Fruit fly (Drosophila melanogaster) whole organism, prepupa: Measurements from ENCODE around the gene CG8064.
A peak's percentile ranks its signal among the peaks of the same experiment; 100 is the strongest.

ENCODE experiments used
- Blimp-1 ChIP-seq: fragments of 200-800 bp; sonication (Bioruptor generic); optimal IDR thresholded peaks from 3 replicates; lab custom pipeline; 2017; ENCODE audit warnings: missing biosample characterization, missing genetic modification characterization, mild to moderate bottlenecking, moderate library complexity, missing genetic modification reagents
- CG10631 ChIP-seq: fragments of 200-800 bp; sonication (Bioruptor generic); optimal IDR thresholded peaks from 2 replicates; lab custom pipeline; 2016; ENCODE audit warnings: missing biosample characterization, missing genetic modification characterization
- CG10669 ChIP-seq: fragments of 200-800 bp; sonication (Bioruptor generic); optimal IDR thresholded peaks from 3 replicates; lab custom pipeline; 2018; ENCODE audit warnings: missing biosample characterization, mild to moderate bottlenecking, missing genetic modification characterization, moderate library complexity
- CG11294 ChIP-seq: fragments of 200-800 bp; sonication (Bioruptor generic); IDR thresholded peaks from 2 replicates; pipeline ENCODE4 v1.3.6; 2022; ENCODE audit warnings: missing biosample characterization, missing genetic modification characterization
- CG11762 ChIP-seq: fragments of 200-800 bp; sonication (Bioruptor generic); optimal IDR thresholded peaks from 3 replicates; lab custom pipeline; 2016; ENCODE audit warnings: missing biosample characterization, missing genetic modification characterization; ENCODE audit not compliant: insufficient read depth
- CG11902 ChIP-seq: fragments of 200-800 bp; sonication (Bioruptor generic); optimal IDR thresholded peaks from 3 replicates; lab custom pipeline; 2016; ENCODE audit warnings: missing biosample characterization, missing genetic modification characterization
- CG15336 ChIP-seq: fragments of 200-800 bp; sonication (Bioruptor generic); IDR thresholded peaks from 2 replicates; pipeline ENCODE4 v1.3.6; 2022; ENCODE audit warnings: missing biosample characterization, missing genetic modification characterization
- CG1621 ChIP-seq: fragments of 200-800 bp; sonication (Bioruptor generic); optimal IDR thresholded peaks from 3 replicates; lab custom pipeline; 2018; ENCODE audit warnings: missing biosample characterization, mild to moderate bottlenecking, missing genetic modification characterization
- CG16779 ChIP-seq: fragments of 200-800 bp; sonication (Bioruptor generic); optimal IDR thresholded peaks from 3 replicates; lab custom pipeline; 2017; ENCODE audit warnings: missing biosample characterization, mild to moderate bottlenecking, missing genetic modification characterization
- CG3032 ChIP-seq: fragments of 200-800 bp; optimal IDR thresholded peaks from 2 replicates; lab custom pipeline; 2019; ENCODE audit warnings: missing biosample characterization, mild to moderate bottlenecking, missing genetic modification characterization, moderate library complexity
- CG31627 ChIP-seq: fragments of 200-800 bp; sonication (Bioruptor generic); optimal IDR thresholded peaks from 3 replicates; lab custom pipeline; 2016; ENCODE audit warnings: missing biosample characterization, missing genetic modification characterization
- CG32006 ChIP-seq: fragments of 200-800 bp; sonication (Bioruptor generic); optimal IDR thresholded peaks from 3 replicates; lab custom pipeline; 2017; ENCODE audit warnings: missing biosample characterization, mild to moderate bottlenecking, missing genetic modification characterization
- CG34406 ChIP-seq: fragments of 200-800 bp; sonication (Bioruptor generic); optimal IDR thresholded peaks from 3 replicates; lab custom pipeline; 2016; ENCODE audit warnings: missing biosample characterization, missing genetic modification characterization
- CG4318 ChIP-seq: fragments of 200-800 bp; sonication (Bioruptor generic); optimal IDR thresholded peaks from 3 replicates; lab custom pipeline; 2017; ENCODE audit warnings: missing biosample characterization, mild to moderate bottlenecking, missing genetic modification characterization
- CG6163 ChIP-seq: fragments of 200-800 bp; sonication (Bioruptor generic); IDR thresholded peaks from 3 replicates; pipeline ENCODE4 v1.3.6; 2022; ENCODE audit warnings: missing biosample characterization, missing genetic modification characterization
- CG6276 ChIP-seq: fragments of 200-800 bp; sonication (Bioruptor generic); optimal IDR thresholded peaks from 2 replicates; lab custom pipeline; 2017; ENCODE audit warnings: missing biosample characterization, mild to moderate bottlenecking, missing genetic modification characterization
- CG6792 ChIP-seq: fragments of 200-800 bp; sonication (Bioruptor generic); optimal IDR thresholded peaks from 3 replicates; lab custom pipeline; 2016; ENCODE audit warnings: missing biosample characterization, missing genetic modification characterization
- CG6808 ChIP-seq: fragments of 200-800 bp; sonication (Bioruptor generic); optimal IDR thresholded peaks from 3 replicates; lab custom pipeline; 2017; ENCODE audit warnings: missing biosample characterization, missing genetic modification characterization, mild to moderate bottlenecking, moderate library complexity, missing genetic modification reagents
- CG7368 ChIP-seq: fragments of 200-800 bp; sonication (Bioruptor generic); optimal IDR thresholded peaks from 3 replicates; lab custom pipeline; 2016; ENCODE audit warnings: missing biosample characterization, missing genetic modification characterization
- CG8119 ChIP-seq: fragments of 200-800 bp; sonication (Bioruptor generic); IDR thresholded peaks from 3 replicates; pipeline ENCODE4 v1.3.6; 2022; ENCODE audit warnings: missing biosample characterization, missing genetic modification characterization
- CG8319 ChIP-seq: fragments of 200-800 bp; sonication (Bioruptor generic); optimal IDR thresholded peaks from 3 replicates; lab custom pipeline; 2016; ENCODE audit warnings: missing biosample characterization, missing genetic modification characterization
- CG8632 ChIP-seq: fragments of 200-800 bp; sonication (Bioruptor generic); optimal IDR thresholded peaks from 3 replicates; lab custom pipeline; 2016; ENCODE audit warnings: missing biosample characterization, missing genetic modification characterization
- Eip75B ChIP-seq: fragments of 200-800 bp; sonication (Bioruptor generic); optimal IDR thresholded peaks from 3 replicates; lab custom pipeline; 2016; ENCODE audit warnings: missing biosample characterization, missing genetic modification characterization
- Eip78C ChIP-seq: fragments of 200-800 bp; sonication (Bioruptor generic); peaks from one replicate; lab custom pipeline; 2016; ENCODE audit warnings: missing biosample characterization, missing genetic modification characterization
- Eip93F ChIP-seq: fragments of 200-800 bp; sonication (Bioruptor generic); optimal IDR thresholded peaks from 2 replicates; lab custom pipeline; 2016; ENCODE audit warnings: missing biosample characterization, mild to moderate bottlenecking, missing genetic modification characterization
- Ets21C ChIP-seq: fragments of 200-800 bp; sonication (Bioruptor generic); optimal IDR thresholded peaks from 3 replicates; lab custom pipeline; 2016; ENCODE audit warnings: missing biosample characterization, missing genetic modification characterization
- Ets96B ChIP-seq: fragments of 200-800 bp; optimal IDR thresholded peaks from 2 replicates; lab custom pipeline; 2019; ENCODE audit warnings: missing biosample characterization, mild to moderate bottlenecking, missing genetic modification characterization, moderate library complexity
- Gug ChIP-seq: fragments of 200-800 bp; sonication (Bioruptor generic); IDR thresholded peaks from 2 replicates; pipeline ENCODE4 v1.3.6; 2022; ENCODE audit warnings: missing biosample characterization, missing genetic modification characterization
- Hr38 ChIP-seq: sonication (Bioruptor generic); optimal IDR thresholded peaks from 2 replicates; lab custom pipeline; 2016; ENCODE audit warnings: missing biosample characterization, missing genetic modification characterization
- Hr39 ChIP-seq: fragments of 200-800 bp; sonication (Bioruptor generic); optimal IDR thresholded peaks from 2 replicates; lab custom pipeline; 2016; ENCODE audit warnings: missing biosample characterization, missing genetic modification characterization
- Hr4 ChIP-seq: fragments of 200-800 bp; sonication (Bioruptor generic); optimal IDR thresholded peaks from 3 replicates; lab custom pipeline; 2016; ENCODE audit warnings: missing biosample characterization, missing genetic modification characterization
- Lpt ChIP-seq: fragments of 200-800 bp; sonication (Bioruptor generic); optimal IDR thresholded peaks from 3 replicates; lab custom pipeline; 2016; ENCODE audit warnings: missing biosample characterization, missing genetic modification characterization
- Met ChIP-seq: fragments of 200-800 bp; sonication (Bioruptor generic); optimal IDR thresholded peaks from 3 replicates; lab custom pipeline; 2016; ENCODE audit warnings: missing biosample characterization, missing genetic modification characterization
- OdsH ChIP-seq: fragments of 200-800 bp; sonication (Bioruptor generic); optimal IDR thresholded peaks from 3 replicates; lab custom pipeline; 2016; ENCODE audit warnings: missing biosample characterization, missing genetic modification characterization
- Smox ChIP-seq: fragments of 200-800 bp; sonication (Bioruptor generic); optimal IDR thresholded peaks from 3 replicates; lab custom pipeline; 2016; ENCODE audit warnings: missing biosample characterization, missing genetic modification characterization
- Sox102F ChIP-seq: fragments of 200-800 bp; sonication (Bioruptor generic); optimal IDR thresholded peaks from 2 replicates; lab custom pipeline; 2016; ENCODE audit warnings: missing biosample characterization, mild to moderate bottlenecking, missing genetic modification characterization
- Sox14 ChIP-seq: fragments of 200-800 bp; sonication (Bioruptor generic); optimal IDR thresholded peaks from 3 replicates; lab custom pipeline; 2016; ENCODE audit warnings: missing biosample characterization, missing genetic modification characterization
- Sox15 ChIP-seq: fragments of 200-800 bp; sonication (Bioruptor generic); optimal IDR thresholded peaks from 3 replicates; lab custom pipeline; 2016; ENCODE audit warnings: missing biosample characterization, missing genetic modification characterization
- acj6 ChIP-seq: fragments of 200-800 bp; sonication (Bioruptor generic); optimal IDR thresholded peaks from 3 replicates; lab custom pipeline; 2016; ENCODE audit warnings: missing biosample characterization, missing genetic modification characterization
- cyc ChIP-seq: fragments of 200-800 bp; sonication (Bioruptor generic); optimal IDR thresholded peaks from 3 replicates; lab custom pipeline; 2016; ENCODE audit warnings: missing biosample characterization, missing genetic modification characterization
- eg ChIP-seq: fragments of 200-800 bp; sonication (Bioruptor generic); IDR thresholded peaks from 3 replicates; pipeline ENCODE4 v1.3.6; 2022; ENCODE audit warnings: missing biosample characterization, missing genetic modification characterization
- esn ChIP-seq: fragments of 200-800 bp; sonication (Bioruptor generic); optimal IDR thresholded peaks from 2 replicates; lab custom pipeline; 2016; ENCODE audit warnings: missing biosample characterization, mild to moderate bottlenecking, missing genetic modification characterization, moderate library complexity
- fd59A ChIP-seq: fragments of 200-800 bp; sonication (Bioruptor generic); optimal IDR thresholded peaks from 2 replicates; lab custom pipeline; 2017; ENCODE audit warnings: missing biosample characterization, mild to moderate bottlenecking, missing genetic modification characterization, missing genetic modification reagents
- fkh ChIP-seq: fragments of 200-800 bp; sonication (Bioruptor generic); optimal IDR thresholded peaks from 3 replicates; lab custom pipeline; 2017; ENCODE audit warnings: missing biosample characterization, mild to moderate bottlenecking, missing genetic modification characterization, moderate library complexity
- lz ChIP-seq: fragments of 200-800 bp; sonication (Bioruptor generic); optimal IDR thresholded peaks from 3 replicates; lab custom pipeline; 2016; ENCODE audit warnings: missing biosample characterization, missing genetic modification characterization
- net ChIP-seq: fragments of 200-800 bp; sonication (Bioruptor generic); optimal IDR thresholded peaks from 3 replicates; lab custom pipeline; 2016; ENCODE audit warnings: missing biosample characterization, missing genetic modification characterization
- pdm3 ChIP-seq: fragments of 200-800 bp; sonication (Bioruptor generic); optimal IDR thresholded peaks from 3 replicates; lab custom pipeline; 2016; ENCODE audit warnings: missing biosample characterization, missing genetic modification characterization
- salr ChIP-seq, 2 experiments: fragments of 200-800 bp; sonication (Bioruptor generic); optimal IDR thresholded peaks; 3 replicates each; lab custom pipeline; 2016 to 2018; ENCODE audit warnings: missing biosample characterization in 2 of 2, missing genetic modification characterization in 2 of 2, mild to moderate bottlenecking in 1 of 2
- svp ChIP-seq: fragments of 200-800 bp; sonication (Bioruptor generic); peaks from one replicate; lab custom pipeline; 2016; ENCODE audit warnings: missing biosample characterization, missing genetic modification characterization
- topi ChIP-seq: fragments of 200-800 bp; sonication (Bioruptor generic); optimal IDR thresholded peaks from 3 replicates; lab custom pipeline; 2016; ENCODE audit warnings: missing biosample characterization, missing genetic modification characterization

CG8064 gene

dm6 chr3R:18298900-18299321 is 15.5 kb downstream of the CG8064 start, which contains the start of gene Dlc90F:
TSS of gene Dlc90F (plus strand) at chr3R:18299229.
- TF ChIP-seq CG6163 (GFP tag; lab: Robert Waterston, UW) (peak; percentile 81), CG11902 (GFP tag; lab: Kevin White, UChicago) (peak; percentile 36), pdm3 (GFP tag; lab: Kevin White, UChicago) (peak; percentile 77), CG8632 (GFP tag; lab: Kevin White, UChicago) (peak; percentile 8), CG32006 (GFP tag; lab: Kevin White, UChicago) (no peak), Eip75B (GFP tag; lab: Kevin White, UChicago) (no peak), Sox15 (GFP tag; lab: Kevin White, UChicago) (peak; percentile 64), CG11294 (peak; percentile 54; the same call in 1 of the 2 replicates), Ets96B (tag; lab: Kevin White, UChicago) (peak; percentile 49), CG6808 (GFP tag; lab: Kevin White, UChicago) (no peak), Ets21C (peak; percentile 70), CG4318 (GFP tag; lab: Kevin White, UChicago) (peak; percentile 45), Lpt (GFP tag; lab: Kevin White, UChicago) (no peak), esn (GFP tag; lab: Kevin White, UChicago) (peak; percentile 71), fkh (no peak), OdsH (GFP tag; lab: Kevin White, UChicago) (peak; percentile 76), CG8319 (GFP tag; lab: Kevin White, UChicago) (peak; percentile 18), Eip78C (peak; percentile 78), CG16779 (tag; lab: Kevin White, UChicago) (no peak), CG11762 (GFP tag; lab: Kevin White, UChicago) (no peak), topi (GFP tag; lab: Kevin White, UChicago) (peak; percentile 63), Sox102F (GFP tag; lab: Kevin White, UChicago) (no peak), salr (GFP tag; optimal IDR thresholded peaks at IDR 0.05; lab: Kevin White, UChicago) (peak in 1 of 2 experiments; percentile 42), CG7368 (peak; percentile 34), CG10669 (GFP tag; lab: Kevin White, UChicago) (no peak), CG6276 (GFP tag; lab: Kevin White, UChicago) (no peak), CG10631 (no peak), CG15336 (GFP tag; lab: Robert Waterston, UW) (0 out of 2 replicates have a peak, but pooled peaks have one; percentile 24), net (GFP tag; lab: Kevin White, UChicago) (no peak), cyc (GFP tag; lab: Kevin White, UChicago) (peak; percentile 73), Blimp-1 (GFP tag; lab: Kevin White, UChicago) (peak; percentile 16), eg (GFP tag; lab: Robert Waterston, UW) (peak; percentile 80), CG3032 (tag; lab: Kevin White, UChicago) (peak; percentile 76), CG6792 (peak; percentile 6), svp (GFP tag; lab: Kevin White, UChicago) (no peak), Hr38 (peak; percentile 17), CG1621 (peak; percentile 33), CG31627 (GFP tag; lab: Kevin White, UChicago) (peak; percentile 84), CG34406 (GFP tag; lab: Kevin White, UChicago) (peak; percentile 32), CG8119 (GFP tag; lab: Robert Waterston, UW) (peak; percentile 50; the same call in 2 of the 3 replicates), Hr4 (GFP tag; lab: Kevin White, UChicago) (peak; percentile 72), acj6 (GFP tag; lab: Kevin White, UChicago) (no peak), Smox (GFP tag; lab: Kevin White, UChicago) (no peak), Sox14 (GFP tag; lab: Kevin White, UChicago) (peak; percentile 77), Eip93F (GFP tag; lab: Kevin White, UChicago) (no peak), Gug (GFP tag; lab: Robert Waterston, UW) (peak; percentile 86), Hr39 (GFP tag; lab: Kevin White, UChicago) (peak; percentile 84), fd59A (GFP tag; lab: Kevin White, UChicago) (peak; percentile 25), lz (peak; percentile 79), Met (GFP tag; lab: Kevin White, UChicago) (no peak)
